Worm (Caenorhabditis elegans) whole organism, L3 larva: ENCODE data around the gene pqn-83.

Source experiments
- R02D3.7 ChIP-seq: fragments of 150-350 bp; optimal IDR thresholded peaks from 2 replicates; lab custom pipeline; 2014; ENCODE audit warnings: missing biosample characterization, missing genetic modification characterization
- ZK546.5 ChIP-seq: sonication (generic microtip); optimal IDR thresholded peaks from 2 replicates; lab custom pipeline; 2017; ENCODE audit warnings: missing biosample characterization, missing genetic modification characterization
- aly-2 ChIP-seq: fragments of 150-350 bp; optimal IDR thresholded peaks from 2 replicates; lab custom pipeline; 2014; ENCODE audit warnings: missing biosample characterization, missing genetic modification characterization
- ama-1 ChIP-seq: fragments of 150-350 bp; optimal IDR thresholded peaks from 2 replicates; lab custom pipeline; 2018
- ceh-16 ChIP-seq: sonication (generic microtip); optimal IDR thresholded peaks from 2 replicates; lab custom pipeline; 2017; ENCODE audit warnings: missing biosample characterization, missing genetic modification characterization
- ceh-28 ChIP-seq: fragments of 150-350 bp; optimal IDR thresholded peaks from 2 replicates; lab custom pipeline; 2014; ENCODE audit warnings: missing biosample characterization, missing genetic modification reagents, missing genetic modification characterization
- ceh-82 ChIP-seq: fragments of 150-350 bp; optimal IDR thresholded peaks from 2 replicates; lab custom pipeline; 2014; ENCODE audit warnings: missing biosample characterization, missing genetic modification characterization
- ceh-9 ChIP-seq: sonication (generic microtip); optimal IDR thresholded peaks from 2 replicates; lab custom pipeline; 2018; ENCODE audit warnings: missing biosample characterization, missing genetic modification characterization
- daf-12 ChIP-seq: fragments of 150-350 bp; optimal IDR thresholded peaks from 2 replicates; lab custom pipeline; 2014; ENCODE audit warnings: missing biosample characterization, missing genetic modification reagents, missing genetic modification characterization
- egl-27 ChIP-seq: sonication (generic microtip); optimal IDR thresholded peaks from 4 replicates; lab custom pipeline; 2017; ENCODE audit warnings: missing biosample characterization, missing genetic modification reagents, missing genetic modification characterization
- egl-5 ChIP-seq: fragments of 150-350 bp; optimal IDR thresholded peaks from 2 replicates; lab custom pipeline; 2017; ENCODE audit warnings: missing biosample characterization, missing genetic modification reagents, missing genetic modification characterization, inconsistent platforms
- elt-1 ChIP-seq: fragments of 150-350 bp; optimal IDR thresholded peaks from 2 replicates; lab custom pipeline; 2014; ENCODE audit warnings: missing biosample characterization, missing genetic modification characterization
- elt-2 ChIP-seq: sonication (generic microtip); optimal IDR thresholded peaks from 2 replicates; lab custom pipeline; 2016; ENCODE audit warnings: missing genetic modification reagents, mild to moderate bottlenecking, missing genetic modification characterization, missing compliant biosample characterization
- elt-3 ChIP-seq, 3 experiments: fragments of 150-350 bp in 1 of 3; sonication (generic microtip) in 2 of 3; optimal IDR thresholded peaks; 2 replicates in 2 of 3; 4 replicates in 1 of 3; lab custom pipeline; 2014 to 2017; ENCODE audit warnings: missing biosample characterization in 3 of 3, missing genetic modification characterization in 3 of 3
- eor-1 ChIP-seq, 2 experiments: fragments of 150-350 bp; optimal IDR thresholded peaks; 2 replicates each; lab custom pipeline; 2014 to 2018; ENCODE audit warnings: missing biosample characterization in 2 of 2, missing genetic modification characterization in 2 of 2
- fkh-10 ChIP-seq: sonication (generic microtip); optimal IDR thresholded peaks from 2 replicates; lab custom pipeline; 2017; ENCODE audit warnings: missing biosample characterization, missing genetic modification reagents, missing genetic modification characterization
- fkh-2 ChIP-seq: fragments of 150-350 bp; optimal IDR thresholded peaks from 2 replicates; lab custom pipeline; 2014; ENCODE audit warnings: missing biosample characterization, missing genetic modification reagents, missing genetic modification characterization
- fos-1 ChIP-seq: fragments of 150-350 bp; optimal IDR thresholded peaks from 2 replicates; lab custom pipeline; 2014; ENCODE audit warnings: missing biosample characterization, missing genetic modification characterization
- hmg-11 ChIP-seq: sonication (generic microtip); optimal IDR thresholded peaks from 2 replicates; lab custom pipeline; 2016; ENCODE audit warnings: missing genetic modification characterization, missing compliant biosample characterization
- jun-1 ChIP-seq: fragments of 150-350 bp; optimal IDR thresholded peaks from 2 replicates; lab custom pipeline; 2014; ENCODE audit warnings: missing biosample characterization, missing genetic modification reagents, missing genetic modification characterization
- lin-15B ChIP-seq: fragments of 150-350 bp; optimal IDR thresholded peaks from 2 replicates; lab custom pipeline; 2014; ENCODE audit warnings: missing biosample characterization, missing genetic modification characterization
- lin-39 ChIP-seq: fragments of 150-350 bp; optimal IDR thresholded peaks from 2 replicates; lab custom pipeline; 2018; ENCODE audit warnings: missing biosample characterization, missing genetic modification reagents, missing genetic modification characterization
- lsy-12 ChIP-seq: sonication (generic microtip); optimal IDR thresholded peaks from 2 replicates; lab custom pipeline; 2016; ENCODE audit warnings: mild to moderate bottlenecking, missing genetic modification characterization, missing compliant biosample characterization
- mdl-1 ChIP-seq: fragments of 150-350 bp; optimal IDR thresholded peaks from 2 replicates; lab custom pipeline; 2014; ENCODE audit warnings: missing biosample characterization, missing genetic modification characterization
- mml-1 ChIP-seq: fragments of 150-350 bp; sonication (generic microtip); optimal IDR thresholded peaks from 3 replicates; lab custom pipeline; 2014; ENCODE audit warnings: missing biosample characterization, missing genetic modification characterization
- nfya-1 ChIP-seq: sonication (generic microtip); optimal IDR thresholded peaks from 2 replicates; lab custom pipeline; 2017; ENCODE audit warnings: missing genetic modification characterization, mild to moderate bottlenecking, missing compliant biosample characterization, antibody characterized with exemption, moderate library complexity; ENCODE audit not compliant: insufficient read depth
- nhr-11 ChIP-seq: fragments of 150-350 bp; optimal IDR thresholded peaks from 2 replicates; lab custom pipeline; 2014; ENCODE audit warnings: missing biosample characterization, missing genetic modification characterization
- nhr-12 ChIP-seq: fragments of 150-350 bp; optimal IDR thresholded peaks from 2 replicates; lab custom pipeline; 2014; ENCODE audit warnings: missing biosample characterization, missing genetic modification characterization
- nhr-23 ChIP-seq: fragments of 150-350 bp; optimal IDR thresholded peaks from 2 replicates; lab custom pipeline; 2014; ENCODE audit warnings: missing biosample characterization, missing genetic modification reagents, missing genetic modification characterization
- nhr-237 ChIP-seq: fragments of 150-350 bp; optimal IDR thresholded peaks from 2 replicates; lab custom pipeline; 2014; ENCODE audit warnings: missing biosample characterization, missing genetic modification characterization
- nhr-25 ChIP-seq: sonication (generic microtip); optimal IDR thresholded peaks from 2 replicates; lab custom pipeline; 2017; ENCODE audit warnings: missing biosample characterization, missing genetic modification characterization
- nhr-28 ChIP-seq: fragments of 150-350 bp; optimal IDR thresholded peaks from 2 replicates; lab custom pipeline; 2014; ENCODE audit warnings: missing biosample characterization, missing genetic modification characterization
- nhr-43 ChIP-seq: sonication (generic microtip); optimal IDR thresholded peaks from 2 replicates; lab custom pipeline; 2016; ENCODE audit warnings: mild to moderate bottlenecking, missing genetic modification characterization, missing compliant biosample characterization; ENCODE audit not compliant: poor library complexity, severe bottlenecking
- nhr-67 ChIP-seq: fragments of 150-350 bp; optimal IDR thresholded peaks from 2 replicates; lab custom pipeline; 2014; ENCODE audit warnings: missing biosample characterization, missing genetic modification characterization
- nhr-76 ChIP-seq: fragments of 150-350 bp; sonication (generic microtip); optimal IDR thresholded peaks from 5 replicates; lab custom pipeline; 2014; ENCODE audit warnings: missing biosample characterization, missing genetic modification characterization
- nhr-77 ChIP-seq: fragments of 150-350 bp; optimal IDR thresholded peaks from 2 replicates; lab custom pipeline; 2014; ENCODE audit warnings: missing biosample characterization, missing genetic modification characterization
- pha-4 ChIP-seq: fragments of 150-350 bp; optimal IDR thresholded peaks from 2 replicates; lab custom pipeline; 2014; ENCODE audit warnings: missing biosample characterization, missing genetic modification reagents, missing genetic modification characterization
- pqm-1 ChIP-seq: fragments of 150-350 bp; optimal IDR thresholded peaks from 2 replicates; lab custom pipeline; 2017; ENCODE audit warnings: missing biosample characterization, missing genetic modification characterization, inconsistent platforms
- sea-2 ChIP-seq: fragments of 150-350 bp; sonication (generic microtip); optimal IDR thresholded peaks from 4 replicates; lab custom pipeline; 2014; ENCODE audit warnings: missing biosample characterization, missing genetic modification reagents, missing genetic modification characterization
- skn-1 ChIP-seq: fragments of 150-350 bp; optimal IDR thresholded peaks from 2 replicates; lab custom pipeline; 2014; ENCODE audit warnings: missing biosample characterization, missing genetic modification characterization
- snpc-4 ChIP-seq: fragments of 150-350 bp; optimal IDR thresholded peaks from 2 replicates; lab custom pipeline; 2014; ENCODE audit warnings: missing biosample characterization, missing genetic modification characterization
- tbx-2 ChIP-seq: sonication (generic microtip); optimal IDR thresholded peaks from 2 replicates; lab custom pipeline; 2016; ENCODE audit warnings: mild to moderate bottlenecking, missing genetic modification characterization, missing compliant biosample characterization
- unc-39 ChIP-seq: sonication (generic microtip); optimal IDR thresholded peaks from 4 replicates; lab custom pipeline; 2017; ENCODE audit warnings: missing biosample characterization, missing genetic modification characterization
- unc-62 ChIP-seq: fragments of 150-350 bp; sonication (generic microtip); optimal IDR thresholded peaks from 4 replicates; lab custom pipeline; 2014; ENCODE audit warnings: missing biosample characterization, missing genetic modification reagents, missing genetic modification characterization
- zag-1 ChIP-seq: fragments of 150-350 bp; optimal IDR thresholded peaks from 2 replicates; lab custom pipeline; 2014; ENCODE audit warnings: missing biosample characterization, missing genetic modification characterization
- ztf-11 ChIP-seq: fragments of 150-350 bp; optimal IDR thresholded peaks from 2 replicates; lab custom pipeline; 2014; ENCODE audit warnings: missing biosample characterization, missing genetic modification characterization
- ztf-4 ChIP-seq: fragments of 150-350 bp; optimal IDR thresholded peaks from 2 replicates; lab custom pipeline; 2014; ENCODE audit warnings: missing biosample characterization, missing genetic modification characterization

pqn-83 gene

ce11 chrIII:13062414-13062965 is 36.8 kb downstream of the pqn-83 start (continued):
- TF ChIP-seq elt-2 (peak; percentile 56), skn-1 (peak; percentile 78), nhr-23 (tag; lab: Kevin White, UChicago) (peak; percentile 83), ceh-82 (tag; lab: Kevin White, UChicago) (peak; percentile 55), R02D3.7 (tag; lab: Kevin White, UChicago) (peak; percentile 80), fkh-2 (tag; lab: Kevin White, UChicago) (peak; percentile 85), jun-1 (tag; lab: Kevin White, UChicago) (peak; percentile 94), ceh-28 (tag; lab: Kevin White, UChicago) (peak; percentile 84), aly-2 (tag; lab: Kevin White, UChicago) (peak; percentile 35), elt-1 (tag; lab: Kevin White, UChicago) (peak; percentile 84)

ce11 chrIII:13061734-13062133 is 37.5 kb downstream of the pqn-83 start:
- TF ChIP-seq lin-39 (no peak), fos-1 (no peak), unc-39 (tag; lab: Kevin White, UChicago) (no peak), nhr-28 (tag; lab: Kevin White, UChicago) (no peak), ZK546.5 (no peak)

ce11 chrIII:13061136-13061535 is 38.1 kb downstream of the pqn-83 start:
- no peak for TF ChIP-seq nhr-76 (tag; lab: Kevin White, UChicago)
- no peak for TF ChIP-seq nhr-28 (tag; lab: Kevin White, UChicago)
- peak; percentile 89 for TF ChIP-seq ceh-28 (tag; lab: Kevin White, UChicago)
- peak; percentile 73 for TF ChIP-seq pqm-1 (tag; lab: Kevin White, UChicago)
- peak; percentile 63 for TF ChIP-seq snpc-4 (tag; lab: Kevin White, UChicago)
- peak in 1 of 2 experiments; percentile 77 for TF ChIP-seq eor-1 (tag; optimal IDR thresholded peaks at IDR 0.05; lab: Kevin White, UChicago)
- TF ChIP-seq ceh-82 (tag; lab: Kevin White, UChicago) = peak; percentile 80
- peak; percentile 77 for TF ChIP-seq lin-15B (tag; lab: Kevin White, UChicago)
- TF ChIP-seq nfya-1 (tag; lab: Kevin White, UChicago) = peak; percentile 97
- peak; percentile 66 for TF ChIP-seq nhr-77 (tag; lab: Kevin White, UChicago)
- TF ChIP-seq elt-1 (tag; lab: Kevin White, UChicago) = peak; percentile 5
- TF ChIP-seq ceh-16 (tag; lab: Kevin White, UChicago) = no peak
- TF ChIP-seq fkh-10 (GFP tag; lab: Kevin White, UChicago) = peak; percentile 95
- TF ChIP-seq elt-2 = peak; percentile 75
- TF ChIP-seq aly-2 (tag; lab: Kevin White, UChicago) = no peak
- TF ChIP-seq daf-12 (tag; lab: Kevin White, UChicago) = no peak
- TF ChIP-seq ztf-11 (tag; lab: Kevin White, UChicago) = no peak
- peak; percentile 72 for TF ChIP-seq fkh-2 (tag; lab: Kevin White, UChicago)
- TF ChIP-seq nhr-12 (tag; lab: Kevin White, UChicago) = no peak
- TF ChIP-seq unc-62 (GFP tag; lab: Kevin White, UChicago) = peak; percentile 54
- TF ChIP-seq tbx-2 (tag; lab: Kevin White, UChicago) = peak; percentile 72
- TF ChIP-seq lin-39 = peak; percentile 92
- peak; percentile 87 for TF ChIP-seq egl-27 (tag; lab: Kevin White, UChicago)
- TF ChIP-seq ama-1 (lab: Kevin White, UChicago) = peak; percentile 96
- peak; percentile 86 for TF ChIP-seq jun-1 (tag; lab: Kevin White, UChicago)
- TF ChIP-seq sea-2 (GFP tag; lab: Kevin White, UChicago) = peak; percentile 71
- TF ChIP-seq mml-1 (tag; lab: Kevin White, UChicago) = no peak
- TF ChIP-seq nhr-237 (tag; lab: Kevin White, UChicago) = no peak
- TF ChIP-seq egl-5 (tag; lab: Kevin White, UChicago) = peak; percentile 81
- peak; percentile 63 for TF ChIP-seq ztf-4 (tag; lab: Kevin White, UChicago)
- TF ChIP-seq zag-1 (tag; lab: Kevin White, UChicago) = peak; percentile 69
- peak; percentile 86 for TF ChIP-seq nhr-11 (tag; lab: Kevin White, UChicago)
- no peak for TF ChIP-seq ZK546.5
- peak; percentile 85 for TF ChIP-seq mdl-1 (tag; lab: Kevin White, UChicago)
- TF ChIP-seq ceh-9 (tag; lab: Kevin White, UChicago) = no peak
- peak; percentile 68 for TF ChIP-seq R02D3.7 (tag; lab: Kevin White, UChicago)
- TF ChIP-seq fos-1 = no peak
- TF ChIP-seq skn-1 = peak; percentile 78
- no peak for TF ChIP-seq nhr-67
- peak; percentile 82 for TF ChIP-seq hmg-11
- peak; percentile 96 for TF ChIP-seq nhr-23 (tag; lab: Kevin White, UChicago)
- no peak for TF ChIP-seq elt-3 (tag; optimal IDR thresholded peaks at IDR 0.05; lab: Kevin White, UChicago)
- TF ChIP-seq lsy-12 = peak; percentile 85
- peak; percentile 92 for TF ChIP-seq nhr-25 (tag; lab: Kevin White, UChicago)
- no peak for TF ChIP-seq unc-39 (tag; lab: Kevin White, UChicago)
- peak; percentile 84 for TF ChIP-seq nhr-43
- peak; percentile 96 for TF ChIP-seq pha-4 (tag; lab: Kevin White, UChicago)
- TF ChIP-seq, all 47 proteins: peak for 32
